Worm (Caenorhabditis elegans) whole organism, L3 larva: Measurements from ENCODE around the gene C51E3.6.

Experiments
- ama-1 ChIP-seq: fragments of 150-350 bp; optimal IDR thresholded peaks from 2 replicates; lab custom pipeline; 2018
- lin-15B ChIP-seq: fragments of 150-350 bp; optimal IDR thresholded peaks from 2 replicates; lab custom pipeline; 2014; ENCODE audit warnings: missing biosample characterization, missing genetic modification characterization
- nfya-1 ChIP-seq: sonication (generic microtip); optimal IDR thresholded peaks from 2 replicates; lab custom pipeline; 2017; ENCODE audit warnings: missing genetic modification characterization, mild to moderate bottlenecking, missing compliant biosample characterization, antibody characterized with exemption, moderate library complexity; ENCODE audit not compliant: insufficient read depth
- nhr-25 ChIP-seq: sonication (generic microtip); optimal IDR thresholded peaks from 2 replicates; lab custom pipeline; 2017; ENCODE audit warnings: missing biosample characterization, missing genetic modification characterization
- nhr-43 ChIP-seq: sonication (generic microtip); optimal IDR thresholded peaks from 2 replicates; lab custom pipeline; 2016; ENCODE audit warnings: mild to moderate bottlenecking, missing genetic modification characterization, missing compliant biosample characterization; ENCODE audit not compliant: poor library complexity, severe bottlenecking
- nhr-76 ChIP-seq: fragments of 150-350 bp; sonication (generic microtip); optimal IDR thresholded peaks from 5 replicates; lab custom pipeline; 2014; ENCODE audit warnings: missing biosample characterization, missing genetic modification characterization
- nhr-77 ChIP-seq: fragments of 150-350 bp; optimal IDR thresholded peaks from 2 replicates; lab custom pipeline; 2014; ENCODE audit warnings: missing biosample characterization, missing genetic modification characterization
- pqm-1 ChIP-seq: fragments of 150-350 bp; optimal IDR thresholded peaks from 2 replicates; lab custom pipeline; 2017; ENCODE audit warnings: missing biosample characterization, missing genetic modification characterization, inconsistent platforms
- snpc-4 ChIP-seq: fragments of 150-350 bp; optimal IDR thresholded peaks from 2 replicates; lab custom pipeline; 2014; ENCODE audit warnings: missing biosample characterization, missing genetic modification characterization
- unc-39 ChIP-seq: sonication (generic microtip); optimal IDR thresholded peaks from 4 replicates; lab custom pipeline; 2017; ENCODE audit warnings: missing biosample characterization, missing genetic modification characterization
- unc-62 ChIP-seq: fragments of 150-350 bp; sonication (generic microtip); optimal IDR thresholded peaks from 4 replicates; lab custom pipeline; 2014; ENCODE audit warnings: missing biosample characterization, missing genetic modification reagents, missing genetic modification characterization
- ztf-11 ChIP-seq: fragments of 150-350 bp; optimal IDR thresholded peaks from 2 replicates; lab custom pipeline; 2014; ENCODE audit warnings: missing biosample characterization, missing genetic modification characterization

ce11 chrV:10168870-10169269 lies 2.6 kb upstream of the C51E3.6 start:
- TF ChIP-seq ama-1 (lab: Kevin White, UChicago), result no peak
- no peak for TF ChIP-seq nhr-76
- TF ChIP-seq lin-15B (tag; lab: Kevin White, UChicago), result no peak
- TF ChIP-seq nhr-25 (tag; lab: Kevin White, UChicago), result no peak
- TF ChIP-seq nhr-77 (tag; lab: Kevin White, UChicago), result no peak
- no peak for TF ChIP-seq unc-39 (tag; lab: Kevin White, UChicago)
- TF ChIP-seq pqm-1, result no peak
- TF ChIP-seq snpc-4 (tag; lab: Kevin White, UChicago), result no peak
- TF ChIP-seq ztf-11, result no peak
- TF ChIP-seq nfya-1 (tag; lab: Kevin White, UChicago), result no peak
- no peak for TF ChIP-seq unc-62 (GFP tag; lab: Kevin White, UChicago)
- no peak for TF ChIP-seq nhr-43 (tag; lab: Kevin White, UChicago)
